Worm (Caenorhabditis elegans) whole organism, L1 larva: ENCODE results near the gene F22H10.6.

Source experiments
- C34B4.2 ChIP-seq: sonication (generic microtip); optimal IDR thresholded peaks from 2 replicates; lab custom pipeline; 2017; ENCODE audit warnings: mild to moderate bottlenecking, missing genetic modification characterization, missing compliant biosample characterization
- F16B12.6 ChIP-seq: fragments of 150-350 bp; optimal IDR thresholded peaks from 2 replicates; lab custom pipeline; 2014; ENCODE audit warnings: missing biosample characterization, missing genetic modification characterization
- Y116A8C.19 ChIP-seq: sonication (generic microtip); optimal IDR thresholded peaks from 2 replicates; lab custom pipeline; 2016; ENCODE audit warnings: missing compliant biosample characterization, missing genetic modification characterization, borderline replicate concordance
- blmp-1 ChIP-seq: fragments of 150-350 bp; optimal IDR thresholded peaks from 2 replicates; lab custom pipeline; 2014; ENCODE audit warnings: missing biosample characterization, missing genetic modification characterization
- ceh-63 ChIP-seq: fragments of 200-800 bp; sonication (Bioruptor generic); optimal IDR thresholded peaks from 2 replicates; lab custom pipeline; 2018; ENCODE audit warnings: mild to moderate bottlenecking, missing genetic modification characterization, missing compliant biosample characterization
- ceh-8 ChIP-seq: fragments of 200-800 bp; sonication (Bioruptor generic); optimal IDR thresholded peaks from 2 replicates; lab custom pipeline; 2018; ENCODE audit warnings: mild to moderate bottlenecking, missing genetic modification characterization, moderate library complexity, missing compliant biosample characterization
- ceh-82 ChIP-seq, 3 experiments: fragments of 150-350 bp in 1 of 3; sonication (generic microtip) in 2 of 3; optimal IDR thresholded peaks; 2 replicates each; lab custom pipeline; 2014 to 2017; ENCODE audit warnings: missing biosample characterization in 3 of 3, missing genetic modification characterization in 3 of 3
- ceh-90 ChIP-seq: sonication (generic microtip); optimal IDR thresholded peaks from 2 replicates; lab custom pipeline; 2016; ENCODE audit warnings: missing genetic modification characterization, missing compliant biosample characterization
- ces-1 ChIP-seq: fragments of 150-350 bp; optimal IDR thresholded peaks from 2 replicates; lab custom pipeline; 2014; ENCODE audit warnings: missing biosample characterization, missing genetic modification reagents, missing genetic modification characterization
- dsc-1 ChIP-seq: sonication (generic microtip); optimal IDR thresholded peaks from 2 replicates; lab custom pipeline; 2016; ENCODE audit warnings: mild to moderate bottlenecking, missing genetic modification characterization, missing compliant biosample characterization
- efl-1 ChIP-seq, 4 experiments: fragments of 150-350 bp; optimal IDR thresholded peaks in 3 of 4; peaks in 1 of 4; 1 replicate in 1 of 4; 2 replicates in 3 of 4; lab custom pipeline; 2014; ENCODE audit warnings: missing biosample characterization in 2 of 4, missing genetic modification characterization in 2 of 4, missing genetic modification reagents in 2 of 4
- efl-3 ChIP-seq: fragments of 200-800 bp; sonication (Bioruptor generic); optimal IDR thresholded peaks from 2 replicates; lab custom pipeline; 2018; ENCODE audit warnings: mild to moderate bottlenecking, missing genetic modification characterization, missing compliant biosample characterization
- elt-2 ChIP-seq: sonication (generic microtip); optimal IDR thresholded peaks from 2 replicates; lab custom pipeline; 2016; ENCODE audit warnings: missing genetic modification characterization, mild to moderate bottlenecking, inconsistent platforms, missing compliant biosample characterization, missing genetic modification reagents
- elt-3 ChIP-seq, 6 experiments: fragments of 150-350 bp in 1 of 6; sonication (generic microtip); optimal IDR thresholded peaks; 2 replicates each; lab custom pipeline; 2017 to 2018; ENCODE audit warnings: missing biosample characterization in 6 of 6, missing genetic modification characterization in 6 of 6, inconsistent platforms in 1 of 6
- ets-5 ChIP-seq: fragments of 200-800 bp; sonication (Bioruptor generic); IDR thresholded peaks from 2 replicates; pipeline ENCODE4 v1.3.6; 2022; ENCODE audit warnings: missing genetic modification characterization, missing compliant biosample characterization
- fkh-10 ChIP-seq: sonication (generic microtip); optimal IDR thresholded peaks from 2 replicates; lab custom pipeline; 2017; ENCODE audit warnings: missing biosample characterization, missing genetic modification reagents, missing genetic modification characterization
- fkh-8 ChIP-seq: sonication (generic microtip); optimal IDR thresholded peaks from 2 replicates; lab custom pipeline; 2016; ENCODE audit warnings: mild to moderate bottlenecking, missing genetic modification characterization, missing compliant biosample characterization
- fos-1 ChIP-seq: fragments of 150-350 bp; optimal IDR thresholded peaks from 2 replicates; lab custom pipeline; 2014; ENCODE audit warnings: missing biosample characterization, missing genetic modification characterization
- grh-1 ChIP-seq: fragments of 200-800 bp; sonication (Bioruptor generic); IDR thresholded peaks from 2 replicates; pipeline ENCODE4 v1.3.6; 2022; ENCODE audit warnings: missing genetic modification reagents, missing genetic modification characterization, missing compliant biosample characterization
- hlh-17 ChIP-seq: fragments of 200-800 bp; sonication (Bioruptor generic); optimal IDR thresholded peaks from 2 replicates; lab custom pipeline; 2018; ENCODE audit warnings: missing genetic modification characterization, mild to moderate bottlenecking, missing compliant biosample characterization, moderate library complexity, borderline replicate concordance
- lin-14 ChIP-seq: fragments of 200-800 bp; sonication (Bioruptor generic); optimal IDR thresholded peaks from 2 replicates; lab custom pipeline; 2018; ENCODE audit warnings: mild to moderate bottlenecking, missing genetic modification characterization, moderate library complexity, missing compliant biosample characterization
- lin-39 ChIP-seq: fragments of 150-350 bp; optimal IDR thresholded peaks from 2 replicates; lab custom pipeline; 2014; ENCODE audit warnings: missing biosample characterization, missing genetic modification reagents, missing genetic modification characterization
- lir-3 ChIP-seq: sonication (generic microtip); optimal IDR thresholded peaks from 2 replicates; lab custom pipeline; 2016; ENCODE audit warnings: mild to moderate bottlenecking, missing genetic modification characterization, moderate library complexity, missing compliant biosample characterization; ENCODE audit not compliant: poor library complexity
- lsy-2 ChIP-seq, 2 experiments: fragments of 150-350 bp; optimal IDR thresholded peaks; 2 replicates each; lab custom pipeline; 2014; ENCODE audit warnings: missing biosample characterization in 2 of 2, missing genetic modification characterization in 2 of 2
- nhr-12 ChIP-seq: sonication (generic microtip); optimal IDR thresholded peaks from 2 replicates; lab custom pipeline; 2017; ENCODE audit warnings: missing biosample characterization, missing genetic modification characterization
- nhr-47 ChIP-seq: sonication (generic microtip); optimal IDR thresholded peaks from 2 replicates; lab custom pipeline; 2016; ENCODE audit warnings: mild to moderate bottlenecking, missing genetic modification characterization, moderate library complexity, missing compliant biosample characterization
- nhr-84 ChIP-seq: sonication (generic microtip); optimal IDR thresholded peaks from 2 replicates; lab custom pipeline; 2017; ENCODE audit warnings: missing biosample characterization, missing genetic modification characterization
- nhr-85 ChIP-seq: sonication (generic microtip); peaks from one replicate; lab custom pipeline; 2016; ENCODE audit warnings: missing genetic modification characterization, inconsistent platforms, missing compliant biosample characterization
- pag-3 ChIP-seq: sonication (generic microtip); optimal IDR thresholded peaks from 2 replicates; lab custom pipeline; 2017; ENCODE audit warnings: missing genetic modification characterization, mild to moderate bottlenecking, missing compliant biosample characterization, antibody characterized with exemption, borderline replicate concordance; ENCODE audit not compliant: insufficient read depth
- pax-3 ChIP-seq: fragments of 200-800 bp; sonication (Bioruptor generic); optimal IDR thresholded peaks from 2 replicates; lab custom pipeline; 2018; ENCODE audit warnings: mild to moderate bottlenecking, missing genetic modification characterization, moderate library complexity, missing compliant biosample characterization
- skn-1 ChIP-seq: fragments of 150-350 bp; optimal IDR thresholded peaks from 2 replicates; lab custom pipeline; 2014; ENCODE audit warnings: missing biosample characterization, missing genetic modification characterization
- sup-37 ChIP-seq: fragments of 200-800 bp; sonication (Bioruptor generic); optimal IDR thresholded peaks from 2 replicates; lab custom pipeline; 2018; ENCODE audit warnings: mild to moderate bottlenecking, missing genetic modification characterization, missing compliant biosample characterization
- tbx-2 ChIP-seq: sonication (generic microtip); optimal IDR thresholded peaks from 2 replicates; lab custom pipeline; 2016; ENCODE audit warnings: missing genetic modification characterization, missing compliant biosample characterization
- tlp-1 ChIP-seq: fragments of 150-350 bp; optimal IDR thresholded peaks from 2 replicates; lab custom pipeline; 2014; ENCODE audit warnings: missing biosample characterization, missing genetic modification characterization
- unc-98 ChIP-seq: fragments of 200-800 bp; sonication (Bioruptor generic); IDR thresholded peaks from 2 replicates; pipeline ENCODE4 v1.3.6; 2022; ENCODE audit warnings: missing genetic modification characterization, missing compliant biosample characterization
- xbp-1 ChIP-seq: sonication (generic microtip); optimal IDR thresholded peaks from 2 replicates; lab custom pipeline; 2016; ENCODE audit warnings: missing genetic modification characterization, missing compliant biosample characterization
- ztf-11 ChIP-seq, 2 experiments: sonication (generic microtip); optimal IDR thresholded peaks; 2 replicates each; lab custom pipeline; 2016 to 2017; ENCODE audit warnings: missing genetic modification characterization in 2 of 2, missing biosample characterization in 1 of 2, missing compliant biosample characterization in 1 of 2
- ztf-4 ChIP-seq: fragments of 150-350 bp; optimal IDR thresholded peaks from 2 replicates; lab custom pipeline; 2014; ENCODE audit warnings: missing biosample characterization, missing genetic modification characterization

Gene F22H10.6

ce11 chrX:16650600-16650999, 40.5 kb downstream of the F22H10.6 start:
- TF ChIP-seq skn-1 (tag; lab: Kevin White, UChicago) (no peak), ceh-82 (tag; optimal IDR thresholded peaks at IDR 0.05; lab: Kevin White, UChicago) (no peak), dsc-1 (tag; lab: Kevin White, UChicago) (peak; percentile 89), fkh-8 (tag; lab: Kevin White, UChicago) (peak; percentile 31), pag-3 (tag; lab: Kevin White, UChicago) (no peak), ets-5 (GFP tag; lab: Robert Waterston, UW) (no peak), pax-3 (tag; lab: Kevin White, UChicago) (peak; percentile 57), lin-39 (tag; lab: Kevin White, UChicago) (no peak)

ce11 chrX:16648773-16649172, 42.4 kb downstream of the F22H10.6 start:
- TF ChIP-seq ceh-63 (GFP tag; lab: Kevin White, UChicago) (no peak), dsc-1 (tag; lab: Kevin White, UChicago) (peak; percentile 49), tbx-2 (no peak), ces-1 (GFP tag; lab: Kevin White, UChicago) (no peak), ceh-8 (no peak), nhr-84 (tag; lab: Kevin White, UChicago) (no peak), nhr-12 (tag; lab: Kevin White, UChicago) (no peak), unc-98 (no peak), pax-3 (tag; lab: Kevin White, UChicago) (no peak), ceh-90 (tag; lab: Kevin White, UChicago) (no peak), nhr-47 (tag; lab: Kevin White, UChicago) (no peak), fkh-10 (GFP tag; lab: Kevin White, UChicago) (no peak), ztf-4 (tag; lab: Kevin White, UChicago) (no peak), lir-3 (tag; lab: Kevin White, UChicago) (no peak), lin-14 (GFP tag; lab: Kevin White, UChicago) (peak; percentile 64)
- TF ChIP-seq, all 84 proteins: peak for 2

- peak; percentile 95 for TF ChIP-seq blmp-1 (tag; lab: Kevin White, UChicago)
- TF ChIP-seq xbp-1 (tag; lab: Kevin White, UChicago): no peak
- peak; percentile 53 for TF ChIP-seq nhr-85
- peak in 1 of 6 experiments; percentile 19 for TF ChIP-seq elt-3 (tag; optimal IDR thresholded peaks at IDR 0.05; lab: Kevin White, UChicago)
- peak; percentile 20 for TF ChIP-seq lin-14 (GFP tag; lab: Kevin White, UChicago)
These were observed 43.9 kb downstream of the F22H10.6 start for ce11 chrX:16647222-16647621.

- no peak for TF ChIP-seq ceh-63 (GFP tag; lab: Kevin White, UChicago)
- TF ChIP-seq fos-1 (tag; lab: Kevin White, UChicago): no peak
- TF ChIP-seq nhr-85: no peak
- TF ChIP-seq nhr-47 (tag; lab: Kevin White, UChicago): no peak
- TF ChIP-seq ztf-11 (tag; optimal IDR thresholded peaks at IDR 0.05; lab: Kevin White, UChicago): no peak
- TF ChIP-seq ets-5 (GFP tag; lab: Robert Waterston, UW): no peak
- TF ChIP-seq Y116A8C.19 (tag; lab: Kevin White, UChicago): no peak
- peak; percentile 73 for TF ChIP-seq elt-2 (tag; lab: Kevin White, UChicago)
- TF ChIP-seq, all 84 proteins: peak for 1
These were observed 46.2 kb downstream of the F22H10.6 start for ce11 chrX:16644889-16645288.

ce11 chrX:16643246-16643645, 47.9 kb downstream of the F22H10.6 start:
- TF ChIP-seq ceh-8: peak; percentile 49
- no peak for TF ChIP-seq tlp-1 (tag; lab: Kevin White, UChicago)
- no peak for TF ChIP-seq C34B4.2 (tag; lab: Kevin White, UChicago)
- TF ChIP-seq fkh-10 (GFP tag; lab: Kevin White, UChicago): no peak
- no peak for TF ChIP-seq elt-2 (tag; lab: Kevin White, UChicago)
- TF ChIP-seq efl-1 (optimal IDR thresholded peaks at IDR 0.05; lab: Kevin White, UChicago): no peak
- TF ChIP-seq efl-1 (GFP tag; optimal IDR thresholded peaks at IDR 0.05 in 1 of 2; lab: Kevin White, UChicago): peak in 1 of 2 experiments; percentile 33
- no peak for TF ChIP-seq sup-37 (GFP tag; lab: Kevin White, UChicago)
- TF ChIP-seq lsy-2 (tag; optimal IDR thresholded peaks at IDR 0.05; lab: Kevin White, UChicago): no peak
- no peak for TF ChIP-seq hlh-17 (GFP tag; lab: Kevin White, UChicago)
- no peak for TF ChIP-seq F16B12.6
- TF ChIP-seq ceh-82 (tag; optimal IDR thresholded peaks at IDR 0.05; lab: Kevin White, UChicago): no peak
- no peak for TF ChIP-seq grh-1 (GFP tag; lab: Robert Waterston, UW)
- TF ChIP-seq efl-3: no peak
- TF ChIP-seq lin-14 (GFP tag; lab: Kevin White, UChicago): no peak
